Worm (Caenorhabditis elegans) whole organism, young adult: Measurements from ENCODE around the gene glct-6.
A peak's percentile ranks its signal among the peaks of the same experiment; 100 is the strongest.

Source experiments
- B0019.2 ChIP-seq: fragments of 200-800 bp; sonication (Bioruptor generic); conservative IDR thresholded peaks from 2 replicates; pipeline ENCODE4 v1.3.6; 2022; ENCODE audit warnings: missing genetic modification reagents, missing genetic modification characterization, missing compliant biosample characterization
- B0261.1 ChIP-seq: sonication (generic microtip); optimal IDR thresholded peaks from 2 replicates; lab custom pipeline; 2016; ENCODE audit warnings: mild to moderate bottlenecking, missing genetic modification characterization, moderate library complexity, missing compliant biosample characterization
- B0336.3 ChIP-seq: fragments of 200-800 bp; sonication (Bioruptor generic); IDR thresholded peaks from 2 replicates; pipeline ENCODE4 v1.3.6; 2022; ENCODE audit warnings: missing genetic modification characterization, missing compliant biosample characterization
- C17E4.6 ChIP-seq: fragments of 200-800 bp; sonication (Bioruptor generic); IDR thresholded peaks from 2 replicates; pipeline ENCODE4 v1.3.6; 2022; ENCODE audit warnings: missing genetic modification reagents, missing genetic modification characterization, missing compliant biosample characterization
- F52B5.7 ChIP-seq: sonication (generic microtip); optimal IDR thresholded peaks from 2 replicates; lab custom pipeline; 2016; ENCODE audit warnings: mild to moderate bottlenecking, missing genetic modification characterization, missing compliant biosample characterization
- F57A8.1 ChIP-seq: fragments of 200-800 bp; sonication (Bioruptor generic); optimal IDR thresholded peaks from 2 replicates; lab custom pipeline; 2018; ENCODE audit warnings: mild to moderate bottlenecking, missing genetic modification characterization, moderate library complexity, missing compliant biosample characterization
- K12H6.12 ChIP-seq: fragments of 200-800 bp; sonication (Bioruptor generic); optimal IDR thresholded peaks from 2 replicates; lab custom pipeline; 2018; ENCODE audit warnings: mild to moderate bottlenecking, missing genetic modification characterization, missing compliant biosample characterization
- Y79H2A.3 ChIP-seq: fragments of 200-800 bp; sonication (Bioruptor generic); conservative IDR thresholded peaks from 2 replicates; pipeline ENCODE4 v1.3.6; 2022; ENCODE audit warnings: missing genetic modification reagents, missing genetic modification characterization, missing compliant biosample characterization
- athp-1 ChIP-seq: sonication (generic microtip); optimal IDR thresholded peaks from 2 replicates; lab custom pipeline; 2017; ENCODE audit warnings: mild to moderate bottlenecking, missing genetic modification characterization, missing compliant biosample characterization
- attf-3 ChIP-seq: fragments of 200-800 bp; sonication (Bioruptor generic); conservative IDR thresholded peaks from 2 replicates; pipeline ENCODE4 v1.3.6; 2022; ENCODE audit warnings: missing genetic modification reagents, missing genetic modification characterization, missing compliant biosample characterization
- attf-5 ChIP-seq: fragments of 200-800 bp; sonication (Bioruptor generic); optimal IDR thresholded peaks from 2 replicates; lab custom pipeline; 2018; ENCODE audit warnings: mild to moderate bottlenecking, missing genetic modification characterization, missing compliant biosample characterization
- attf-6 ChIP-seq: fragments of 200-800 bp; sonication (Bioruptor generic); IDR thresholded peaks from 2 replicates; pipeline ENCODE4 v1.3.6; 2022; ENCODE audit warnings: missing genetic modification reagents, missing genetic modification characterization, missing compliant biosample characterization
- bed-2 ChIP-seq: fragments of 200-800 bp; sonication (Bioruptor generic); IDR thresholded peaks from 2 replicates; pipeline ENCODE4 v1.3.6; 2022; ENCODE audit warnings: missing genetic modification reagents, missing genetic modification characterization, missing compliant biosample characterization
- cebp-1 ChIP-seq, 2 experiments: fragments of 200-800 bp in 1 of 2; sonication (Bioruptor generic) in 1 of 2; sonication (generic microtip) in 1 of 2; IDR thresholded peaks in 1 of 2; optimal IDR thresholded peaks in 1 of 2; 2 replicates each; pipeline versions ENCODE4 v1.3.6 to Lab custom; 2017 to 2022; ENCODE audit warnings: missing compliant biosample characterization in 2 of 2, missing genetic modification characterization in 2 of 2, mild to moderate bottlenecking in 1 of 2, missing genetic modification reagents in 1 of 2, moderate library complexity in 1 of 2
- ceh-100 ChIP-seq: fragments of 200-800 bp; sonication (Bioruptor generic); IDR thresholded peaks from 2 replicates; pipeline ENCODE4 v1.3.6; 2022; ENCODE audit warnings: missing genetic modification reagents, missing genetic modification characterization, missing compliant biosample characterization
- die-1 ChIP-seq: sonication (generic microtip); optimal IDR thresholded peaks from 2 replicates; lab custom pipeline; 2016; ENCODE audit warnings: missing genotype, mild to moderate bottlenecking, missing genetic modification characterization, missing compliant biosample characterization
- efl-1 ChIP-seq: fragments of 150-350 bp; optimal IDR thresholded peaks from 2 replicates; lab custom pipeline; 2014; ENCODE audit warnings: missing biosample characterization, missing genetic modification reagents, missing genetic modification characterization
- egl-18 ChIP-seq: fragments of 200-800 bp; sonication (Bioruptor generic); IDR thresholded peaks from 2 replicates; pipeline ENCODE4 v1.3.6; 2022; ENCODE audit warnings: missing genetic modification reagents, missing genetic modification characterization, missing compliant biosample characterization
- gei-17 ChIP-seq: fragments of 200-800 bp; sonication (Bioruptor generic); optimal IDR thresholded peaks from 2 replicates; lab custom pipeline; 2018; ENCODE audit warnings: mild to moderate bottlenecking, missing genetic modification characterization, missing compliant biosample characterization
- hlh-12 ChIP-seq: sonication (generic microtip); optimal IDR thresholded peaks from 2 replicates; lab custom pipeline; 2016; ENCODE audit warnings: missing genetic modification characterization, missing compliant biosample characterization
- hmg-1.2 ChIP-seq: fragments of 200-800 bp; sonication (Bioruptor generic); IDR thresholded peaks from 2 replicates; pipeline ENCODE4 v1.3.6; 2022; ENCODE audit warnings: missing genetic modification reagents, missing genetic modification characterization, missing compliant biosample characterization
- hmg-20 ChIP-seq: fragments of 200-800 bp; sonication (Bioruptor generic); IDR thresholded peaks from 2 replicates; pipeline ENCODE4 v1.3.6; 2022; ENCODE audit warnings: missing genetic modification reagents, missing genetic modification characterization, missing compliant biosample characterization
- let-526 ChIP-seq: fragments of 200-800 bp; sonication (Bioruptor generic); IDR thresholded peaks from 2 replicates; pipeline ENCODE4 v1.3.6; 2022; ENCODE audit warnings: missing genetic modification reagents, missing genetic modification characterization, missing compliant biosample characterization
- let-607 ChIP-seq, 2 experiments: fragments of 200-800 bp in 1 of 2; sonication (Bioruptor generic) in 1 of 2; sonication (generic microtip) in 1 of 2; optimal IDR thresholded peaks; 2 replicates each; lab custom pipeline; 2016 to 2018; ENCODE audit warnings: mild to moderate bottlenecking in 2 of 2, missing compliant biosample characterization in 2 of 2, missing genetic modification characterization in 2 of 2, moderate library complexity in 2 of 2, missing genotype in 1 of 2
- lin-54 ChIP-seq: fragments of 200-800 bp; sonication (Bioruptor generic); optimal IDR thresholded peaks from 2 replicates; lab custom pipeline; 2018; ENCODE audit warnings: mild to moderate bottlenecking, missing genetic modification characterization, missing compliant biosample characterization
- madf-6 ChIP-seq: fragments of 200-800 bp; sonication (Bioruptor generic); IDR thresholded peaks from 2 replicates; pipeline ENCODE4 v1.3.6; 2022; ENCODE audit warnings: missing genetic modification reagents, missing genetic modification characterization, missing compliant biosample characterization
- madf-8 ChIP-seq: fragments of 200-800 bp; sonication (Bioruptor generic); conservative IDR thresholded peaks from 2 replicates; pipeline ENCODE4 v1.3.6; 2022; ENCODE audit warnings: missing genetic modification reagents, missing genetic modification characterization, missing compliant biosample characterization
- mcd-1 ChIP-seq: fragments of 200-800 bp; sonication (Bioruptor generic); IDR thresholded peaks from 2 replicates; pipeline ENCODE4 v1.3.6; 2022; ENCODE audit warnings: missing genetic modification reagents, missing genetic modification characterization, missing compliant biosample characterization
- mes-4 ChIP-seq: sonication (generic microtip); optimal IDR thresholded peaks from 2 replicates; lab custom pipeline; 2016; ENCODE audit warnings: missing genotype, missing genetic modification characterization, missing compliant biosample characterization
- nfya-1 ChIP-seq: sonication (generic microtip); optimal IDR thresholded peaks from 2 replicates; lab custom pipeline; 2017; ENCODE audit warnings: antibody characterized with exemption, missing compliant biosample characterization, missing genetic modification characterization, borderline replicate concordance; ENCODE audit not compliant: insufficient read depth
- nfya-2 ChIP-seq: fragments of 200-800 bp; sonication (Bioruptor generic); IDR thresholded peaks from 2 replicates; pipeline ENCODE4 v1.3.6; 2022; ENCODE audit warnings: missing genetic modification reagents, missing genetic modification characterization, missing compliant biosample characterization
- nhr-80 ChIP-seq: sonication (generic microtip); optimal IDR thresholded peaks from 2 replicates; lab custom pipeline; 2016; ENCODE audit warnings: missing genetic modification characterization, missing compliant biosample characterization
- nhr-90 ChIP-seq: sonication (generic microtip); optimal IDR thresholded peaks from 2 replicates; lab custom pipeline; 2016; ENCODE audit warnings: missing genotype, mild to moderate bottlenecking, missing genetic modification characterization, missing compliant biosample characterization
- snpc-1.1 ChIP-seq: sonication (generic microtip); optimal IDR thresholded peaks from 2 replicates; lab custom pipeline; 2017; ENCODE audit warnings: missing genetic modification characterization, mild to moderate bottlenecking, missing compliant biosample characterization, antibody characterized with exemption, moderate library complexity, missing genotype, missing genetic modification reagents; ENCODE audit not compliant: insufficient read depth
- snpc-1.3 ChIP-seq: sonication (generic microtip); optimal IDR thresholded peaks from 2 replicates; lab custom pipeline; 2017; ENCODE audit warnings: missing genetic modification characterization, mild to moderate bottlenecking, missing compliant biosample characterization, antibody characterized with exemption, moderate library complexity, missing genotype, missing genetic modification reagents; ENCODE audit not compliant: insufficient read depth
- unc-130 ChIP-seq: sonication (generic microtip); optimal IDR thresholded peaks from 2 replicates; lab custom pipeline; 2016; ENCODE audit warnings: missing genetic modification reagents, missing genetic modification characterization, missing compliant biosample characterization
- xnd-1 ChIP-seq: sonication (generic microtip); optimal IDR thresholded peaks from 2 replicates; lab custom pipeline; 2016; ENCODE audit warnings: missing genotype, missing genetic modification reagents, missing genetic modification characterization, missing compliant biosample characterization
- zfh-2 ChIP-seq: fragments of 200-800 bp; sonication (Bioruptor generic); conservative IDR thresholded peaks from 2 replicates; pipeline ENCODE4 v1.3.6; 2022; ENCODE audit warnings: missing genetic modification reagents, missing genetic modification characterization, missing compliant biosample characterization
- ztf-18 ChIP-seq: sonication (generic microtip); optimal IDR thresholded peaks from 2 replicates; lab custom pipeline; 2016; ENCODE audit warnings: missing genotype, mild to moderate bottlenecking, missing genetic modification characterization, missing compliant biosample characterization

glct-6 gene

ce11 chrIV:3751001-3751400 lies 33.0 kb upstream of the glct-6 start, which contains the start of gene ugt-45:
ugt-45 (minus strand) TSS chrIV:3751101.
- TF ChIP-seq snpc-1.1 (tag; lab: Kevin White, UChicago) = no peak
- TF ChIP-seq Y79H2A.3 (GFP tag; lab: Robert Waterston, UW) = no peak
- no peak for TF ChIP-seq B0019.2 (GFP tag; lab: Robert Waterston, UW)
- TF ChIP-seq madf-6 (GFP tag; lab: Robert Waterston, UW) = no peak
- TF ChIP-seq cebp-1 (GFP tag; IDR thresholded peaks at IDR 0.05; lab: Robert Waterston, UW) = no peak
- TF ChIP-seq cebp-1 (tag; optimal IDR thresholded peaks at IDR 0.05; lab: Kevin White, UChicago) = no peak
- no peak for TF ChIP-seq K12H6.12
- TF ChIP-seq ceh-100 (GFP tag; lab: Robert Waterston, UW) = no peak
- no peak for TF ChIP-seq snpc-1.3 (tag; lab: Kevin White, UChicago)
- no peak for TF ChIP-seq egl-18 (GFP tag; lab: Robert Waterston, UW)
- TF ChIP-seq xnd-1 (tag; lab: Kevin White, UChicago) = no peak
- no peak for TF ChIP-seq lin-54
- TF ChIP-seq mcd-1 = no peak
- no peak for TF ChIP-seq attf-3 (GFP tag; lab: Robert Waterston, UW)
- no peak for TF ChIP-seq B0336.3
- TF ChIP-seq zfh-2 (GFP tag; lab: Robert Waterston, UW) = no peak
- TF ChIP-seq mes-4 (tag; lab: Kevin White, UChicago) = no peak

ce11 chrIV:3752276-3752675 lies 31.7 kb upstream of the glct-6 start:
- TF ChIP-seq attf-3 (GFP tag; lab: Robert Waterston, UW) (no peak), athp-1 (tag; lab: Kevin White, UChicago) (no peak), efl-1 (GFP tag; lab: Kevin White, UChicago) (peak; percentile 4), madf-8 (no peak), bed-2 (GFP tag; lab: Robert Waterston, UW) (no peak), hmg-1.2 (peak; percentile 49; the same call in 1 of the 2 replicates), let-526 (GFP tag; lab: Robert Waterston, UW) (no peak), let-607 (tag; optimal IDR thresholded peaks at IDR 0.05; lab: Kevin White, UChicago) (no peak), ceh-100 (GFP tag; lab: Robert Waterston, UW) (no peak), nfya-2 (GFP tag; lab: Robert Waterston, UW) (no peak), madf-6 (GFP tag; lab: Robert Waterston, UW) (no peak), die-1 (no peak)

- TF ChIP-seq ztf-18 (no peak), nhr-90 (no peak), unc-130 (GFP tag; lab: Kevin White, UChicago) (no peak), hmg-20 (GFP tag; lab: Robert Waterston, UW) (no peak), attf-6 (GFP tag; lab: Robert Waterston, UW) (no peak), mes-4 (tag; lab: Kevin White, UChicago) (no peak), egl-18 (GFP tag; lab: Robert Waterston, UW) (no peak), nhr-80 (tag; lab: Kevin White, UChicago) (no peak), gei-17 (GFP tag; lab: Kevin White, UChicago) (no peak), C17E4.6 (GFP tag; lab: Robert Waterston, UW) (no peak), F52B5.7 (no peak), hlh-12 (tag; lab: Kevin White, UChicago) (no peak), F57A8.1 (GFP tag; lab: Kevin White, UChicago) (no peak), nfya-1 (tag; lab: Kevin White, UChicago) (no peak), attf-5 (GFP tag; lab: Kevin White, UChicago) (no peak), K12H6.12 (no peak), B0261.1 (no peak), ceh-100 (GFP tag; lab: Robert Waterston, UW) (no peak)
Observed at ce11 chrIV:3755355-3755754, 28.7 kb upstream of the glct-6 start, which contains the start of gene Y37E11AR.7. Y37E11AR.7 (minus strand) TSS chrIV:3755455.
